Fruit fly (Drosophila melanogaster) Kc167 (cell line): ENCODE measurements around the gene Dis3l2.

Experiments used
- Myc ChIP-seq: fragments of >200 bp; optimal IDR thresholded peaks from 2 replicates; lab custom pipeline; 2017; ENCODE audit warnings: missing external identifiers
- Sin3A ChIP-seq: fragments of >200 bp; optimal IDR thresholded peaks from 2 replicates; lab custom pipeline; 2018; ENCODE audit warnings: missing external identifiers
- h ChIP-seq: fragments of >200 bp; optimal IDR thresholded peaks from 3 replicates; lab custom pipeline; 2018; ENCODE audit warnings: missing external identifiers
- insv ChIP-seq: fragments of >200 bp; optimal IDR thresholded peaks from 3 replicates; lab custom pipeline; 2018; ENCODE audit warnings: missing external identifiers
- psq ChIP-seq: fragments of >200 bp; optimal IDR thresholded peaks from 2 replicates; lab custom pipeline; 2017; ENCODE audit warnings: missing external identifiers
- ttk ChIP-seq: sonication (Bioruptor generic); optimal IDR thresholded peaks from 2 replicates; lab custom pipeline; 2017; ENCODE audit warnings: missing external identifiers

- TF ChIP-seq ttk (lab: Kevin White, UChicago) (no peak), insv (lab: Kevin White, UChicago) (no peak), Myc (lab: Kevin White, UChicago) (no peak), psq (lab: Kevin White, UChicago) (no peak), Sin3A (lab: Kevin White, UChicago) (no peak), h (lab: Kevin White, UChicago) (no peak)
Measured at dm6 chr3L:263500-264377, 51.2 kb downstream of the Dis3l2 start.
